Worm (Caenorhabditis elegans): ENCODE data around the gene C03B1.1.

ce11 chrX:6341513-6341912, 33.0 kb upstream of the C03B1.1 start, which contains the start of gene C03B1.7:
- TF ChIP-seq elt-3 (tag; optimal IDR thresholded peaks at IDR 0.05) = no peak
- TF ChIP-seq snpc-4 (tag; optimal IDR thresholded peaks at IDR 0.05) = no peak
- no peak for TF ChIP-seq aly-2 (tag; optimal IDR thresholded peaks at IDR 0.05)
- no peak for TF ChIP-seq lin-39 (tag; optimal IDR thresholded peaks at IDR 0.05)
